Worm (Caenorhabditis elegans): ENCODE data around the gene ncx-3.
A peak's percentile ranks its signal among the peaks of the same experiment; 100 is the strongest.

The ncx-3 gene

ce11 chrIV:10705176-10705575 is 11.3 kb upstream of the ncx-3 start, which contains the start of gene R102.10:
Gene R102.10, plus strand, starts transcription at chrIV:10705476.
- no peak for TF ChIP-seq nhr-2 (tag; optimal IDR thresholded peaks at IDR 0.05)
- no peak for TF ChIP-seq unc-62 (GFP tag; optimal IDR thresholded peaks at IDR 0.05)
- TF ChIP-seq nhr-76 (tag; optimal IDR thresholded peaks at IDR 0.05): no peak
- no peak for TF ChIP-seq ham-2 (GFP tag; optimal IDR thresholded peaks at IDR 0.05)
- TF ChIP-seq ceh-39 (tag; optimal IDR thresholded peaks at IDR 0.05): no peak
- no peak for TF ChIP-seq lin-13 (tag; optimal IDR thresholded peaks at IDR 0.05)
- no peak for TF ChIP-seq lsy-2 (tag; optimal IDR thresholded peaks at IDR 0.05)
- no peak for TF ChIP-seq ztf-11 (tag; optimal IDR thresholded peaks at IDR 0.05)
- TF ChIP-seq unc-120 (tag; optimal IDR thresholded peaks at IDR 0.05; ENCODE audit: poor library complexity, severe bottlenecking): no peak
- no peak for TF ChIP-seq nhr-237 (tag; optimal IDR thresholded peaks at IDR 0.05)
- TF ChIP-seq lin-32 (GFP tag; optimal IDR thresholded peaks at IDR 0.05): no peak
- no peak for TF ChIP-seq mep-1 (tag; optimal IDR thresholded peaks at IDR 0.05)

ce11 chrIV:10706090-10706489 is 10.4 kb upstream of the ncx-3 start, which contains the start of gene R102.6:
Gene R102.6, minus strand, starts transcription at chrIV:10706190.
- TF ChIP-seq tbx-8 (GFP tag; optimal IDR thresholded peaks at IDR 0.05) (no peak), mab-5 (tag; optimal IDR thresholded peaks at IDR 0.05) (no peak), elt-1 (tag; optimal IDR thresholded peaks at IDR 0.05; ENCODE audit: borderline replicate concordance, insufficient read depth) (no peak), nhr-12 (tag; optimal IDR thresholded peaks at IDR 0.05) (no peak), nhr-28 (tag; optimal IDR thresholded peaks at IDR 0.05) (no peak), mls-2 (tag; optimal IDR thresholded peaks at IDR 0.05) (no peak), ceh-83 (GFP tag; optimal IDR thresholded peaks at IDR 0.05) (no peak), flh-1 (GFP tag; optimal IDR thresholded peaks at IDR 0.05) (no peak), elt-3 (tag; optimal IDR thresholded peaks at IDR 0.05) (no peak), ceh-39 (tag; optimal IDR thresholded peaks at IDR 0.05) (no peak), lsy-2 (tag; optimal IDR thresholded peaks at IDR 0.05) (no peak), drap-1 (GFP tag; optimal IDR thresholded peaks at IDR 0.05) (no peak), zip-8 (tag; optimal IDR thresholded peaks at IDR 0.05) (no peak), nhr-237 (tag; optimal IDR thresholded peaks at IDR 0.05) (no peak), mep-1 (tag; optimal IDR thresholded peaks at IDR 0.05) (no peak), unc-120 (tag; optimal IDR thresholded peaks at IDR 0.05; ENCODE audit: poor library complexity, severe bottlenecking) (no peak), blmp-1 (tag; optimal IDR thresholded peaks at IDR 0.05) (no peak)

ce11 chrIV:10711729-10712128 is 4.7 kb upstream of the ncx-3 start, which contains the start of gene glb-21:
Gene glb-21, minus strand, starts transcription at chrIV:10711794.
- TF ChIP-seq elt-1 (tag; optimal IDR thresholded peaks at IDR 0.05; ENCODE audit: borderline replicate concordance, insufficient read depth) (no peak), tbx-8 (GFP tag; optimal IDR thresholded peaks at IDR 0.05) (no peak), mab-5 (tag; optimal IDR thresholded peaks at IDR 0.05) (no peak), ces-1 (GFP tag; optimal IDR thresholded peaks at IDR 0.05) (no peak), sptf-1 (tag; optimal IDR thresholded peaks at IDR 0.05) (no peak), flh-1 (GFP tag; optimal IDR thresholded peaks at IDR 0.05) (no peak), zip-8 (tag; optimal IDR thresholded peaks at IDR 0.05) (no peak), cnd-1 (tag; optimal IDR thresholded peaks at IDR 0.05) (no peak), blmp-1 (tag; optimal IDR thresholded peaks at IDR 0.05) (no peak), ceh-43 (GFP tag; optimal IDR thresholded peaks at IDR 0.05) (no peak), mls-2 (tag; optimal IDR thresholded peaks at IDR 0.05) (no peak), lsy-2 (tag; optimal IDR thresholded peaks at IDR 0.05) (no peak)

- no peak for TF ChIP-seq ztf-11 (tag; optimal IDR thresholded peaks at IDR 0.05)
- TF ChIP-seq pha-4 (tag; optimal IDR thresholded peaks at IDR 0.05): peak; percentile 7
- peak; percentile 29 for TF ChIP-seq nhr-2 (tag; optimal IDR thresholded peaks at IDR 0.05)
These were observed 1.9 kb upstream of the ncx-3 start for ce11 chrIV:10714594-10714993.

- TF ChIP-seq elt-1 (tag; optimal IDR thresholded peaks at IDR 0.05; ENCODE audit: borderline replicate concordance, insufficient read depth) (peak; percentile 83), ceh-39 (tag; optimal IDR thresholded peaks at IDR 0.05) (no peak), tbx-8 (GFP tag; optimal IDR thresholded peaks at IDR 0.05) (no peak), hlh-1 (tag; optimal IDR thresholded peaks at IDR 0.05) (no peak)
These were observed 1.6 kb downstream of the ncx-3 start for ce11 chrIV:10718075-10718474.

ce11 chrIV:10718865-10719264 is 2.4 kb downstream of the ncx-3 start:
- TF ChIP-seq mab-5 (tag; optimal IDR thresholded peaks at IDR 0.05): no peak
- TF ChIP-seq mls-2 (tag; optimal IDR thresholded peaks at IDR 0.05): no peak
- no peak for TF ChIP-seq blmp-1 (tag; optimal IDR thresholded peaks at IDR 0.05)
- no peak for TF ChIP-seq ham-2 (GFP tag; optimal IDR thresholded peaks at IDR 0.05)
- no peak for TF ChIP-seq snpc-4 (tag; optimal IDR thresholded peaks at IDR 0.05)
- no peak for TF ChIP-seq ces-1 (GFP tag; optimal IDR thresholded peaks at IDR 0.05)
- TF ChIP-seq ceh-39 (tag; optimal IDR thresholded peaks at IDR 0.05): no peak
- TF ChIP-seq nhr-28 (tag; optimal IDR thresholded peaks at IDR 0.05): no peak
- TF ChIP-seq nhr-76 (tag; optimal IDR thresholded peaks at IDR 0.05): no peak
- TF ChIP-seq sptf-1 (tag; optimal IDR thresholded peaks at IDR 0.05): no peak
- no peak for TF ChIP-seq bed-3 (GFP tag; optimal IDR thresholded peaks at IDR 0.05)
- TF ChIP-seq nhr-2 (tag; optimal IDR thresholded peaks at IDR 0.05): no peak
- no peak for TF ChIP-seq drap-1 (GFP tag; optimal IDR thresholded peaks at IDR 0.05)
- no peak for TF ChIP-seq elt-1 (tag; optimal IDR thresholded peaks at IDR 0.05; ENCODE audit: borderline replicate concordance, insufficient read depth)
- no peak for TF ChIP-seq zip-8 (tag; optimal IDR thresholded peaks at IDR 0.05)
- no peak for TF ChIP-seq ztf-11 (tag; optimal IDR thresholded peaks at IDR 0.05)
- no peak for TF ChIP-seq lsy-2 (tag; optimal IDR thresholded peaks at IDR 0.05)
- TF ChIP-seq hlh-1 (tag; optimal IDR thresholded peaks at IDR 0.05): no peak
